Worm (Caenorhabditis elegans): ENCODE measurements around the gene C31H1.1.

The C31H1.1 gene

DNA sequence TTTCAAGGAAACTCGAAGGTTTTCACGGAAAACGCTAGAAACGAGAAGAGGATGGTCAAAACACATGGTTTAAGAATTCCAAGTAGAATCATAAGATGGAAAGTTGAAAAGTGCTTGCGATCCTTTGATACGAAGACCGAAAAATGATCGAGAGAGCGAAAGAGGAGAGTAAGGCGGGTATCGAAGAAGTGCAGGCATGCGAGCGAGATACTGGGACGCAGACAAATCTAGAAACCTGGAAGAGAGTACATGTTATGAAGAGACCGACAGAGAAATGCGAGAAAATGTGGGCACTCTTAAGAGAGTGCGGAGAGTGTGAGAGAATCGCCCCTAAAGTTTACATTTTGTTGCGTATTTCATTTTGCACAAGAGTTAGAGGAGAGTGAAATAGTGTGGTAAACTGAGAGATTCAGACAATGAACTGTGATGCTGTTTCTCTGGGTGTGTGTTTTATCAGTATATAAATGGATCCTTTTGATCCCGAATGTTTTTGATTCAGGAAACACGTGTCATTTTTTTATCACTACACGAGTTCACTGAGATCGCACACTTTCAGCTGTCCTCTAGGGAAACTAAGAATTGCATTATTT lies 43.2 kb upstream of the C31H1.1 start (continued):
- no peak for TF ChIP-seq nhr-237 (tag; optimal IDR thresholded peaks at IDR 0.05)
- TF ChIP-seq ztf-7 (tag; optimal IDR thresholded peaks at IDR 0.05) = no peak
- peak; percentile 76 for TF ChIP-seq nhr-102 (tag; optimal IDR thresholded peaks at IDR 0.05)
- peak; percentile 95 for TF ChIP-seq aha-1 (tag)
- peak; percentile 45; the same call in 1 of the 2 replicates for TF ChIP-seq lin-1 (GFP tag; IDR thresholded peaks at IDR 0.05)
- peak; percentile 26 to 69 for TF ChIP-seq lsy-2 (tag; optimal IDR thresholded peaks at IDR 0.05)
- TF ChIP-seq saeg-2 (GFP tag; IDR thresholded peaks at IDR 0.05) = no peak
- TF ChIP-seq lin-38 (GFP tag; IDR thresholded peaks at IDR 0.05) = peak; percentile 43; the same call in 1 of the 2 replicates
- TF ChIP-seq hmg-1.1 (GFP tag; IDR thresholded peaks at IDR 0.05) = peak; percentile 64
- TF ChIP-seq R02D3.7 (tag; optimal IDR thresholded peaks at IDR 0.05) = peak; percentile 0
- TF ChIP-seq nhr-76 (tag; optimal IDR thresholded peaks at IDR 0.05) = no peak

DNA sequence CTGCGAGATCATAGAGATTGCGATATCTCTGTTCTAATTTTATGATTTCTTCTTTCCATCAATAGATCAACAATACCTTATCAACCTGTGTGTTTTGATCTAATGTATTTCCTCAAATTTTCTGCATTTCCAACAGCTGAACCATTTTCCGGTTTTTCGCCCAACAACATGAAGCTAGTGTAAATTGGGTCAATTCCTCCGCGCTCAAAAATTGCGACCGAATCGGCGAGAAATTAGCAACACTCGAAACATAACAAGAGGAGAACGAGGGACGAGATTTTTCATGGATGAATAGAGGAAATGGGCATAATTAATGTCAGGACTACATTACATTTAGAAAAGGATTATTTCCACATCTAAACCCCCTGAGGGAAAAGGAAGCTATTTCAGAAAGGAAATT lies 42.4 kb upstream of the C31H1.1 start:
- 0 out of 2 replicates have a peak, but pooled peaks have one; percentile 13 for TF ChIP-seq dmd-6 (GFP tag; IDR thresholded peaks at IDR 0.05)
- no peak for TF ChIP-seq jun-1 (tag; optimal IDR thresholded peaks at IDR 0.05)
- TF ChIP-seq zfp-2 (tag; optimal IDR thresholded peaks at IDR 0.05) = no peak

ce11 chrIV:5755922-5756321 lies 41.3 kb upstream of the C31H1.1 start:
- TF ChIP-seq nhr-77 (tag; optimal IDR thresholded peaks at IDR 0.05) (peak; percentile 26), spr-3 (GFP tag; optimal IDR thresholded peaks at IDR 0.05) (no peak), nhr-6 (tag; optimal IDR thresholded peaks at IDR 0.05) (no peak), ceh-20 (GFP tag; IDR thresholded peaks at IDR 0.05) (no peak), F37D6.2 (tag; optimal IDR thresholded peaks at IDR 0.05) (no peak), mxl-2 (GFP tag; conservative IDR thresholded peaks at IDR 0.05) (peak; percentile 94), nhr-102 (tag; optimal IDR thresholded peaks at IDR 0.05) (peak; percentile 47), daf-16 (GFP tag; optimal IDR thresholded peaks at IDR 0.05) (peak in 1 of 2 experiments; percentile 35), daf-16 (tag; optimal IDR thresholded peaks at IDR 0.05) (peak; percentile 86), pha-4 (GFP tag; IDR thresholded peaks at IDR 0.05) (0 out of 2 replicates have a peak, but pooled peaks have one; percentile 18), pha-4 (tag; optimal IDR thresholded peaks at IDR 0.05) (no peak), lin-1 (GFP tag; IDR thresholded peaks at IDR 0.05) (peak; percentile 88), zip-11 (GFP tag; IDR thresholded peaks at IDR 0.05) (no peak), nhr-28 (tag; optimal IDR thresholded peaks at IDR 0.05) (peak; percentile 56), dve-1 (tag; optimal IDR thresholded peaks at IDR 0.05; ENCODE audit: insufficient read depth) (peak; percentile 87), F10B5.3 (tag; optimal IDR thresholded peaks at IDR 0.05) (no peak), vab-7 (GFP tag; IDR thresholded peaks at IDR 0.05) (0 out of 2 replicates have a peak, but pooled peaks have one; percentile 14), dpl-1 (GFP tag; optimal IDR thresholded peaks at IDR 0.05) (peak; percentile 1), unc-62 (GFP tag; optimal IDR thresholded peaks at IDR 0.05 in 1 of 2) (peak; percentile 54 to 70), unc-62 (tag; optimal IDR thresholded peaks at IDR 0.05) (no peak), nhr-10 (tag; optimal IDR thresholded peaks at IDR 0.05) (no peak), ceh-32 (tag; optimal IDR thresholded peaks at IDR 0.05; ENCODE audit: poor library complexity) (no peak), jun-1 (tag; optimal IDR thresholded peaks at IDR 0.05) (no peak), nhr-11 (tag; optimal IDR thresholded peaks at IDR 0.05) (no peak), pqm-1 (tag; optimal IDR thresholded peaks at IDR 0.05) (peak; percentile 49), mdt-29 (GFP tag; IDR thresholded peaks at IDR 0.05) (peak; percentile 23; the same call in 1 of the 2 replicates), ceh-28 (tag; optimal IDR thresholded peaks at IDR 0.05) (no peak), hmg-1.1 (GFP tag; IDR thresholded peaks at IDR 0.05) (no peak), hlh-11 (tag; optimal IDR thresholded peaks at IDR 0.05) (peak; percentile 80), php-3 (GFP tag; IDR thresholded peaks at IDR 0.05) (peak; percentile 93), dmd-8 (GFP tag; IDR thresholded peaks at IDR 0.05) (no peak), Y48G9A.11 (GFP tag; IDR thresholded peaks at IDR 0.05) (no peak), nhr-41 (GFP tag; IDR thresholded peaks at IDR 0.05) (no peak), mxl-3 (GFP tag; optimal IDR thresholded peaks at IDR 0.05) (no peak), hlh-30 (tag; optimal IDR thresholded peaks at IDR 0.05; ENCODE audit: insufficient read depth) (peak; percentile 67), mes-2 (tag; optimal IDR thresholded peaks at IDR 0.05; ENCODE audit: poor library complexity, severe bottlenecking) (no peak), F49E8.2 (tag; optimal IDR thresholded peaks at IDR 0.05; ENCODE audit: borderline replicate concordance) (no peak), R02D3.7 (tag; optimal IDR thresholded peaks at IDR 0.05) (no peak), dmd-6 (GFP tag; IDR thresholded peaks at IDR 0.05) (peak; percentile 97)

All from whole organism, L4 larva.